Worm (Caenorhabditis elegans) whole organism, L1 larva: ENCODE data around the gene lgc-37.

Experiments
- aha-1 ChIP-seq: fragments of 150-350 bp; optimal IDR thresholded peaks from 2 replicates; lab custom pipeline; 2014; ENCODE audit warnings: missing biosample characterization, missing genetic modification characterization
- alr-1 ChIP-seq: fragments of 200-800 bp; sonication (Bioruptor generic); optimal IDR thresholded peaks from 2 replicates; lab custom pipeline; 2018; ENCODE audit warnings: borderline replicate concordance, mild to moderate bottlenecking, missing genetic modification characterization, missing compliant biosample characterization
- aly-2 ChIP-seq: fragments of 150-350 bp; optimal IDR thresholded peaks from 2 replicates; lab custom pipeline; 2014; ENCODE audit warnings: missing biosample characterization, missing genetic modification characterization
- egl-27 ChIP-seq, 2 experiments: fragments of 150-350 bp in 1 of 2; sonication (generic microtip); optimal IDR thresholded peaks; 3 replicates each; lab custom pipeline; 2017 to 2018; ENCODE audit warnings: missing biosample characterization in 2 of 2, missing genetic modification characterization in 2 of 2, missing genetic modification reagents in 2 of 2
- elt-3 ChIP-seq, 6 experiments: fragments of 150-350 bp in 1 of 6; sonication (generic microtip); optimal IDR thresholded peaks; 2 replicates each; lab custom pipeline; 2017 to 2018; ENCODE audit warnings: missing biosample characterization in 6 of 6, missing genetic modification characterization in 6 of 6, inconsistent platforms in 1 of 6
- ets-5 ChIP-seq: fragments of 200-800 bp; sonication (Bioruptor generic); IDR thresholded peaks from 2 replicates; pipeline ENCODE4 v1.3.6; 2022; ENCODE audit warnings: missing genetic modification characterization, missing compliant biosample characterization
- fos-1 ChIP-seq: fragments of 150-350 bp; optimal IDR thresholded peaks from 2 replicates; lab custom pipeline; 2014; ENCODE audit warnings: missing biosample characterization, missing genetic modification characterization
- nhr-84 ChIP-seq: sonication (generic microtip); optimal IDR thresholded peaks from 2 replicates; lab custom pipeline; 2017; ENCODE audit warnings: missing biosample characterization, missing genetic modification characterization
- nhr-90 ChIP-seq: sonication (generic microtip); optimal IDR thresholded peaks from 2 replicates; lab custom pipeline; 2016; ENCODE audit warnings: mild to moderate bottlenecking, missing genetic modification characterization, missing compliant biosample characterization; ENCODE audit not compliant: poor library complexity
- skn-1 ChIP-seq: fragments of 150-350 bp; optimal IDR thresholded peaks from 2 replicates; lab custom pipeline; 2014; ENCODE audit warnings: missing biosample characterization, missing genetic modification characterization
- tbx-2 ChIP-seq: sonication (generic microtip); optimal IDR thresholded peaks from 2 replicates; lab custom pipeline; 2016; ENCODE audit warnings: missing genetic modification characterization, missing compliant biosample characterization
- unc-62 ChIP-seq: fragments of 150-350 bp; optimal IDR thresholded peaks from 2 replicates; lab custom pipeline; 2014; ENCODE audit warnings: missing biosample characterization, missing genetic modification reagents, missing genetic modification characterization
- zag-1 ChIP-seq: fragments of 150-350 bp; optimal IDR thresholded peaks from 2 replicates; lab custom pipeline; 2014; ENCODE audit warnings: missing biosample characterization, missing genetic modification characterization

DNA sequence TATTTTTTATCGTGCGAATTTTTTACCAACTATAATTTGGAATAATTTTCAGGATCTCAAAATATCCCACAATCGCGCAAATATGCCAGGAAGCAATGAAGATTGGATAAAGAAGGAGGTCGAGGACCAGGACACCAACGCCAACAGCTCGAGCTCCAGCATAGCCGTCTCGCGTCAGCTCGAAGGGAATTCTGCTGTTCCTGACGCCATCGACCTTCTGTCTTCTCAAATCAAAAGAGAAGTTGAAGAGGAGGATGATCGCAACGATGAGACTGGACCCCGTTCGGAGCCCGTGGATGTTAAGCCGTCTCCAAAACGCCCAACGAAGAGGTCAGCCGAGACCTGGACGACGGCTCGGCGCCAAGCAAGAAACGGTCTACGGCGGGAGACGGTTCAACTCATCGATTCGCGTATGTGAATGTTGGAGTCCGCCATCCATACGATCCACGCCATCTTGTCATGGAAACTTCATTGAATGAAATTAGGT, 38.5 kb upstream of the lgc-37 start, which contains the start of gene Y111B2A.21:
- TF ChIP-seq zag-1 (tag; lab: Kevin White, UChicago) (no peak), egl-27 (tag; optimal IDR thresholded peaks at IDR 0.05; lab: Kevin White, UChicago) (no peak), nhr-84 (no peak), unc-62 (GFP tag; lab: Kevin White, UChicago) (no peak), aly-2 (tag; lab: Kevin White, UChicago) (no peak), fos-1 (tag; lab: Kevin White, UChicago) (no peak), ets-5 (GFP tag; lab: Robert Waterston, UW) (no peak), nhr-90 (tag; lab: Kevin White, UChicago) (no peak), aha-1 (no peak), alr-1 (tag; lab: Kevin White, UChicago) (no peak), skn-1 (no peak), tbx-2 (tag; lab: Kevin White, UChicago) (no peak), elt-3 (tag; optimal IDR thresholded peaks at IDR 0.05; lab: Kevin White, UChicago) (no peak)
